Worm (Caenorhabditis elegans) whole organism, L2 larva: ENCODE measurements around the gene dnj-7.

Experiments
- C34F6.9 ChIP-seq: fragments of 150-350 bp; optimal IDR thresholded peaks from 2 replicates; lab custom pipeline; 2014; ENCODE audit warnings: missing biosample characterization, missing genetic modification characterization
- F13H6.1 ChIP-seq: sonication (generic microtip); optimal IDR thresholded peaks from 2 replicates; lab custom pipeline; 2016; ENCODE audit warnings: missing genetic modification characterization, missing compliant biosample characterization
- Y55F3AM.14 ChIP-seq: fragments of 200-800 bp; sonication (Bioruptor generic); optimal IDR thresholded peaks from 2 replicates; lab custom pipeline; 2018; ENCODE audit warnings: mild to moderate bottlenecking, missing genetic modification characterization, missing compliant biosample characterization
- alr-1 ChIP-seq: fragments of 150-350 bp; optimal IDR thresholded peaks from 2 replicates; lab custom pipeline; 2014; ENCODE audit warnings: missing biosample characterization, missing genetic modification characterization
- ama-1 ChIP-seq: fragments of 150-350 bp; optimal IDR thresholded peaks from 2 replicates; lab custom pipeline; 2018; ENCODE audit warnings: inconsistent platforms
- crh-2 ChIP-seq: sonication (generic microtip); optimal IDR thresholded peaks from 2 replicates; lab custom pipeline; 2017; ENCODE audit warnings: missing biosample characterization, missing genetic modification characterization
- egl-27 ChIP-seq: sonication (generic microtip); optimal IDR thresholded peaks from 3 replicates; lab custom pipeline; 2017; ENCODE audit warnings: missing biosample characterization, missing genetic modification reagents, missing genetic modification characterization
- fos-1 ChIP-seq: fragments of 150-350 bp; optimal IDR thresholded peaks from 2 replicates; lab custom pipeline; 2014; ENCODE audit warnings: missing biosample characterization, missing genetic modification characterization
- gmeb-1 ChIP-seq: fragments of 150-350 bp; optimal IDR thresholded peaks from 2 replicates; lab custom pipeline; 2014; ENCODE audit warnings: missing biosample characterization, missing genetic modification characterization
- lin-13 ChIP-seq: fragments of 150-350 bp; optimal IDR thresholded peaks from 2 replicates; lab custom pipeline; 2014; ENCODE audit warnings: missing biosample characterization, missing genetic modification reagents, missing genetic modification characterization
- lin-39 ChIP-seq: fragments of 150-350 bp; optimal IDR thresholded peaks from 2 replicates; lab custom pipeline; 2014; ENCODE audit warnings: missing biosample characterization, missing genetic modification reagents, missing genetic modification characterization
- lsy-2 ChIP-seq, 2 experiments: fragments of 150-350 bp in 1 of 2; sonication (generic microtip) in 1 of 2; optimal IDR thresholded peaks; 2 replicates each; lab custom pipeline; 2014 to 2017; ENCODE audit warnings: missing biosample characterization in 2 of 2, missing genetic modification characterization in 2 of 2
- mdl-1 ChIP-seq, 2 experiments: fragments of 150-350 bp in 1 of 2; sonication (generic microtip) in 1 of 2; optimal IDR thresholded peaks; 2 replicates each; lab custom pipeline; 2017; ENCODE audit warnings: missing biosample characterization in 2 of 2, missing genetic modification characterization in 2 of 2
- nhr-10 ChIP-seq: sonication (generic microtip); optimal IDR thresholded peaks from 2 replicates; lab custom pipeline; 2017; ENCODE audit warnings: missing biosample characterization, missing genetic modification characterization
- nhr-12 ChIP-seq: fragments of 150-350 bp; optimal IDR thresholded peaks from 2 replicates; lab custom pipeline; 2014; ENCODE audit warnings: missing biosample characterization, missing genetic modification characterization
- nhr-129 ChIP-seq: fragments of 150-350 bp; optimal IDR thresholded peaks from 2 replicates; lab custom pipeline; 2014; ENCODE audit warnings: missing biosample characterization, missing genetic modification characterization
- nhr-21 ChIP-seq: fragments of 150-350 bp; optimal IDR thresholded peaks from 2 replicates; lab custom pipeline; 2014; ENCODE audit warnings: missing biosample characterization, missing genetic modification characterization
- nhr-25 ChIP-seq: fragments of 150-350 bp; sonication (generic microtip); optimal IDR thresholded peaks from 3 replicates; lab custom pipeline; 2014; ENCODE audit warnings: missing biosample characterization, missing genetic modification characterization
- nhr-6 ChIP-seq: fragments of 150-350 bp; optimal IDR thresholded peaks from 2 replicates; lab custom pipeline; 2014; ENCODE audit warnings: missing biosample characterization, missing genetic modification characterization
- peb-1 ChIP-seq: fragments of 150-350 bp; optimal IDR thresholded peaks from 2 replicates; lab custom pipeline; 2014; ENCODE audit warnings: missing biosample characterization, missing genetic modification characterization
- sem-4 ChIP-seq: fragments of 150-350 bp; optimal IDR thresholded peaks from 2 replicates; lab custom pipeline; 2014; ENCODE audit warnings: missing biosample characterization, missing genetic modification reagents, missing genetic modification characterization
- sma-3 ChIP-seq: sonication (generic microtip); optimal IDR thresholded peaks from 2 replicates; lab custom pipeline; 2016; ENCODE audit warnings: missing genetic modification reagents, missing genetic modification characterization, missing compliant biosample characterization
- sma-9 ChIP-seq, 2 experiments: fragments of 150-350 bp in 1 of 2; sonication (generic microtip) in 1 of 2; optimal IDR thresholded peaks; 2 replicates each; lab custom pipeline; 2014 to 2016; ENCODE audit warnings: missing genetic modification characterization in 2 of 2, mild to moderate bottlenecking in 1 of 2, missing biosample characterization in 1 of 2, missing compliant biosample characterization in 1 of 2, missing genetic modification reagents in 1 of 2, moderate library complexity in 1 of 2
- snpc-4 ChIP-seq: fragments of 150-350 bp; optimal IDR thresholded peaks from 2 replicates; lab custom pipeline; 2014; ENCODE audit warnings: missing biosample characterization, missing genetic modification characterization
- unc-39 ChIP-seq: fragments of 150-350 bp; optimal IDR thresholded peaks from 2 replicates; lab custom pipeline; 2014; ENCODE audit warnings: missing biosample characterization, missing genetic modification characterization
- unc-55 ChIP-seq: fragments of 150-350 bp; sonication (generic microtip); optimal IDR thresholded peaks from 3 replicates; lab custom pipeline; 2014; ENCODE audit warnings: missing biosample characterization, missing genetic modification reagents, missing genetic modification characterization
- zag-1 ChIP-seq: fragments of 150-350 bp; optimal IDR thresholded peaks from 2 replicates; lab custom pipeline; 2014; ENCODE audit warnings: missing biosample characterization, missing genetic modification characterization
- ztf-1 ChIP-seq: fragments of 200-800 bp; sonication (Bioruptor generic); conservative IDR thresholded peaks from 2 replicates; pipeline ENCODE4 v1.3.6; 2022; ENCODE audit warnings: missing genetic modification characterization, missing compliant biosample characterization
- ztf-11 ChIP-seq: sonication (generic microtip); optimal IDR thresholded peaks from 2 replicates; lab custom pipeline; 2017; ENCODE audit warnings: missing biosample characterization, missing genetic modification characterization

Gene dnj-7

ce11 chrX:7193894-7194614 is at the start of gene dnj-7:
Gene dnj-7 (plus strand): TSS chrX:7194564.
- TF ChIP-seq nhr-25 (tag; lab: Kevin White, UChicago) = peak; percentile 39
- TF ChIP-seq fos-1 = peak; percentile 34
- peak; percentile 6 for TF ChIP-seq egl-27 (tag; lab: Kevin White, UChicago)
- TF ChIP-seq alr-1 = no peak
- peak in 1 of 2 experiments; percentile 4 for TF ChIP-seq lsy-2 (tag; optimal IDR thresholded peaks at IDR 0.05; lab: Kevin White, UChicago)
- TF ChIP-seq sem-4 (tag; lab: Kevin White, UChicago) = peak; percentile 63
- TF ChIP-seq unc-55 = peak; percentile 63
- no peak for TF ChIP-seq peb-1
- peak; percentile 72 for TF ChIP-seq crh-2 (tag; lab: Kevin White, UChicago)
- peak; percentile 16 for TF ChIP-seq lin-13 (GFP tag; lab: Kevin White, UChicago)
- TF ChIP-seq C34F6.9 = peak; percentile 58
- TF ChIP-seq ama-1 (lab: Kevin White, UChicago) = no peak
- TF ChIP-seq sma-3 (GFP tag; lab: Kevin White, UChicago) = peak; percentile 48
- TF ChIP-seq nhr-21 (tag; lab: Kevin White, UChicago) = peak; percentile 44

ce11 chrX:7149670-7150069 is 44.7 kb upstream of the dnj-7 start:
- TF ChIP-seq unc-39 (tag; lab: Kevin White, UChicago) (no peak), fos-1 (no peak), ztf-11 (no peak), snpc-4 (tag; lab: Kevin White, UChicago) (no peak), C34F6.9 (no peak), nhr-129 (tag; lab: Kevin White, UChicago) (no peak), sma-3 (GFP tag; lab: Kevin White, UChicago) (no peak), egl-27 (tag; lab: Kevin White, UChicago) (no peak), nhr-12 (tag; lab: Kevin White, UChicago) (no peak)

- TF ChIP-seq nhr-129 (tag; lab: Kevin White, UChicago) = no peak
- TF ChIP-seq ztf-1 (GFP tag; lab: Robert Waterston, UW) = no peak
- TF ChIP-seq zag-1 (tag; lab: Kevin White, UChicago) = no peak
- no peak for TF ChIP-seq Y55F3AM.14
- no peak for TF ChIP-seq lin-39
- TF ChIP-seq fos-1 = no peak
- no peak for TF ChIP-seq alr-1
- TF ChIP-seq snpc-4 (tag; lab: Kevin White, UChicago) = no peak
- TF ChIP-seq F13H6.1 (tag; lab: Kevin White, UChicago) = no peak
- no peak for TF ChIP-seq peb-1
- no peak for TF ChIP-seq mdl-1 (tag; optimal IDR thresholded peaks at IDR 0.05; lab: Kevin White, UChicago)
- no peak for TF ChIP-seq unc-55
- no peak for TF ChIP-seq nhr-10 (tag; lab: Kevin White, UChicago)
Measured at ce11 chrX:7151189-7151857, 43.0 kb upstream of the dnj-7 start, which contains the start of gene lam-2. Gene lam-2 (minus strand): TSS chrX:7151239.

- TF ChIP-seq nhr-10 (tag; lab: Kevin White, UChicago) = no peak
- no peak for TF ChIP-seq ztf-11
- no peak for TF ChIP-seq sma-9 (GFP tag; optimal IDR thresholded peaks at IDR 0.05; lab: Kevin White, UChicago)
- no peak for TF ChIP-seq sma-9 (tag; optimal IDR thresholded peaks at IDR 0.05; lab: Kevin White, UChicago)
- TF ChIP-seq gmeb-1 (tag; lab: Kevin White, UChicago) = no peak
- TF ChIP-seq nhr-129 (tag; lab: Kevin White, UChicago) = no peak
- no peak for TF ChIP-seq nhr-6
Measured at ce11 chrX:7151976-7152528, 42.3 kb upstream of the dnj-7 start.

- TF ChIP-seq snpc-4 (tag; lab: Kevin White, UChicago) (no peak), F13H6.1 (tag; lab: Kevin White, UChicago) (peak; percentile 49), nhr-129 (tag; lab: Kevin White, UChicago) (peak; percentile 9)
Measured at ce11 chrX:7153460-7153859, 40.9 kb upstream of the dnj-7 start.
